Fruit fly (Drosophila melanogaster): Measurements from ENCODE around the gene sofe.

Gene sofe

DNA sequence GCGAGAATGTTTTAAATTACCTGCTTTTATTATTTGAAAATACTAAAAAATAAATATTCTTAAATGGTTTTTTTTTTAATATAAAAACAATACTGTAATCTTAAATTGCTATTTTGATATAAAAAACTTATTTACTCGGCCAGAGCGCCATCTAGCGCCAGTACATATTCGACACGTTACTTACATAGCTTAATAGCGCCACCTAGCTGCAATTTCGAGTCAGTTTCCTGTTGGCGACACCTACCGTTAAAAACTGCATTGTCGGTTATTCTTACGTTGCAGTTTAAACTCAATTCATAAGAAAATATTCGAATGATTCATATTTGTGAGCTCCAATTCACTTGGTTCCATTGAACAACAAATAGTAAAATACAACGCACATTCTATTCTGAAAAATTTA is 24.8 kb downstream of the sofe start (continued):
- TF ChIP-seq CG15696 (tag; optimal IDR thresholded peaks at IDR 0.05) (peak; percentile 81), hb (GFP tag; IDR thresholded peaks at IDR 0.05; ENCODE audit: partially characterized antibody) (no peak), CG12155 (GFP tag; optimal IDR thresholded peaks at IDR 0.05) (peak; percentile 50), Hmx (GFP tag; optimal IDR thresholded peaks at IDR 0.05) (no peak), CG9876 (GFP tag; optimal IDR thresholded peaks at IDR 0.05) (peak; percentile 62), CG34224 (GFP tag; IDR thresholded peaks at IDR 0.05; ENCODE audit: partially characterized antibody) (no peak), fu2 (GFP tag; optimal IDR thresholded peaks at IDR 0.05) (no peak), CG7928 (GFP tag; optimal IDR thresholded peaks at IDR 0.05) (no peak), en (GFP tag; optimal IDR thresholded peaks at IDR 0.05) (peak; percentile 10), Hand (GFP tag; optimal IDR thresholded peaks at IDR 0.05) (no peak), CG13894 (tag; optimal IDR thresholded peaks at IDR 0.05) (peak; percentile 35), NK7.1 (GFP tag; optimal IDR thresholded peaks at IDR 0.05) (peak; percentile 36), CG12299 (tag; optimal IDR thresholded peaks at IDR 0.05) (peak; percentile 47), Doc3 (GFP tag; IDR thresholded peaks at IDR 0.05; ENCODE audit: partially characterized antibody) (no peak), slp2 (GFP tag; optimal IDR thresholded peaks at IDR 0.05) (peak; percentile 37), ken (GFP tag; IDR thresholded peaks at IDR 0.05) (peak; percentile 76), gt (GFP tag; IDR thresholded peaks at IDR 0.05) (no peak; the same call in 1 of the 2 replicates), CG7963 (GFP tag; IDR thresholded peaks at IDR 0.05; ENCODE audit: partially characterized antibody) (no peak), CG1233 (GFP tag; optimal IDR thresholded peaks at IDR 0.05) (peak; percentile 49), CG2202 (tag; optimal IDR thresholded peaks at IDR 0.05) (no peak), lmd (GFP tag; IDR thresholded peaks at IDR 0.05) (peak; percentile 68; the same call in 1 of the 2 replicates), CG3281 (GFP tag; optimal IDR thresholded peaks at IDR 0.05) (peak; percentile 46), pho (GFP tag; optimal IDR thresholded peaks at IDR 0.05) (peak; percentile 23), PHDP (tag; optimal IDR thresholded peaks at IDR 0.05) (peak; percentile 51), ranshi (GFP tag; IDR thresholded peaks at IDR 0.05) (peak; percentile 49; the same call in 1 of the 2 replicates), vfl (GFP tag; optimal IDR thresholded peaks at IDR 0.05) (peak; percentile 2), CG17385 (GFP tag; optimal IDR thresholded peaks at IDR 0.05) (peak; percentile 33), zf30C (GFP tag; optimal IDR thresholded peaks at IDR 0.05) (no peak), CG15479 (GFP tag; optimal IDR thresholded peaks at IDR 0.05) (no peak), Max (GFP tag; optimal IDR thresholded peaks at IDR 0.05) (peak; percentile 6), CG4404 (GFP tag; IDR thresholded peaks at IDR 0.05) (no peak), cad (GFP tag; optimal IDR thresholded peaks at IDR 0.05) (no peak), Vsx1 (GFP tag; optimal IDR thresholded peaks at IDR 0.05) (no peak), CG4854 (GFP tag; optimal IDR thresholded peaks at IDR 0.05) (peak; percentile 37), repo (GFP tag; optimal IDR thresholded peaks at IDR 0.05) (peak; percentile 37), CG2129 (GFP tag; IDR thresholded peaks at IDR 0.05; ENCODE audit: partially characterized antibody) (no peak), kay (GFP tag; optimal IDR thresholded peaks at IDR 0.05) (peak; percentile 58), CG9609 (GFP tag; optimal IDR thresholded peaks at IDR 0.05) (peak; percentile 47), sd (tag; optimal IDR thresholded peaks at IDR 0.05) (no peak), CG18764 (GFP tag; optimal IDR thresholded peaks at IDR 0.05) (peak; percentile 49), Med (GFP tag) (peak; percentile 96), zen2 (GFP tag; IDR thresholded peaks at IDR 0.05; ENCODE audit: partially characterized antibody) (no peak), CG1647 (GFP tag; optimal IDR thresholded peaks at IDR 0.05) (peak; percentile 54), pros (GFP tag; optimal IDR thresholded peaks at IDR 0.05) (no peak), Opbp (GFP tag; IDR thresholded peaks at IDR 0.05; ENCODE audit: partially characterized antibody) (peak; percentile 39; the same call in 1 of the 3 replicates), CG3163 (GFP tag; optimal IDR thresholded peaks at IDR 0.05) (peak; percentile 14), bab2 (GFP tag; optimal IDR thresholded peaks at IDR 0.05) (peak; percentile 66), Nf-YA (GFP tag; IDR thresholded peaks at IDR 0.05) (no peak), Ets65A (GFP tag) (peak; percentile 98), CG10543 (GFP tag; optimal IDR thresholded peaks at IDR 0.05) (peak; percentile 22), hth (optimal IDR thresholded peaks at IDR 0.05) (no peak)
